Fruit fly (Drosophila melanogaster) whole organism, wandering third instar larva: ENCODE measurements around the gene CG7120.
A peak's percentile ranks its signal among the peaks of the same experiment; 100 is the strongest.

Source experiments
- Abd-B ChIP-seq: fragments of >200 bp; optimal IDR thresholded peaks from 2 replicates; lab custom pipeline; 2017; ENCODE audit warnings: missing biosample characterization, missing genetic modification characterization
- CG32264 ChIP-seq: fragments of 200-800 bp; sonication (Bioruptor generic); optimal IDR thresholded peaks from 2 replicates; lab custom pipeline; 2016; ENCODE audit warnings: missing biosample characterization, missing genetic modification characterization
- CG9705 ChIP-seq: fragments of 200-800 bp; sonication (Bioruptor generic); optimal IDR thresholded peaks from 2 replicates; lab custom pipeline; 2018; ENCODE audit warnings: missing biosample characterization, mild to moderate bottlenecking, missing genetic modification characterization
- CrebA ChIP-seq: fragments of 200-800 bp; sonication (Bioruptor generic); optimal IDR thresholded peaks from 2 replicates; lab custom pipeline; 2016; ENCODE audit warnings: missing biosample characterization, mild to moderate bottlenecking, missing genetic modification characterization, borderline replicate concordance
- Dfd ChIP-seq: fragments of >200 bp; optimal IDR thresholded peaks from 2 replicates; lab custom pipeline; 2017; ENCODE audit warnings: missing biosample characterization, missing genetic modification characterization
- Dif ChIP-seq: fragments of 200-275, 200-300 bp; sonication (Bioruptor generic); optimal IDR thresholded peaks from 2 replicates; lab custom pipeline; 2018; ENCODE audit warnings: missing biosample characterization, missing genetic modification characterization; ENCODE audit not compliant: partially characterized antibody
- GATAd ChIP-seq: sonication (Bioruptor generic); optimal IDR thresholded peaks from 2 replicates; lab custom pipeline; 2016; ENCODE audit warnings: missing biosample characterization, missing genetic modification characterization
- HLH106 ChIP-seq: fragments of 200-800 bp; optimal IDR thresholded peaks from 3 replicates; lab custom pipeline; 2019; ENCODE audit warnings: missing biosample characterization, mild to moderate bottlenecking, missing genetic modification characterization, moderate library complexity
- Hnf4 ChIP-seq: fragments of 200-800 bp; sonication (Bioruptor generic); optimal IDR thresholded peaks from 2 replicates; lab custom pipeline; 2016; ENCODE audit warnings: missing biosample characterization, mild to moderate bottlenecking, missing genetic modification characterization
- Hr78 ChIP-seq: fragments of >200 bp; optimal IDR thresholded peaks from 2 replicates; lab custom pipeline; 2017; ENCODE audit warnings: missing biosample characterization, missing genetic modification characterization
- Jra ChIP-seq: sonication (Bioruptor generic); optimal IDR thresholded peaks from 2 replicates; lab custom pipeline; 2016; ENCODE audit warnings: missing biosample characterization, missing genetic modification characterization
- Mio ChIP-seq: sonication (Bioruptor generic); optimal IDR thresholded peaks from 2 replicates; lab custom pipeline; 2016; ENCODE audit warnings: missing biosample characterization, missing genetic modification characterization
- Myc ChIP-seq: fragments of >200 bp; optimal IDR thresholded peaks from 2 replicates; lab custom pipeline; 2017
- N ChIP-seq: fragments of >200 bp; optimal IDR thresholded peaks from 2 replicates; lab custom pipeline; 2018; ENCODE audit warnings: missing biosample characterization, missing external identifiers, missing genetic modification characterization
- OdsH ChIP-seq: fragments of 200-800 bp; sonication (Bioruptor generic); optimal IDR thresholded peaks from 2 replicates; lab custom pipeline; 2016; ENCODE audit warnings: missing biosample characterization, mild to moderate bottlenecking, missing genetic modification characterization
- Rel ChIP-seq, 2 experiments: fragments of 200-800 bp; sonication (Bioruptor generic) in 1 of 2; optimal IDR thresholded peaks; 2 replicates in 1 of 2; 3 replicates in 1 of 2; lab custom pipeline; 2016 to 2019; ENCODE audit warnings: mild to moderate bottlenecking in 2 of 2, missing biosample characterization in 2 of 2, missing genetic modification characterization in 2 of 2, moderate library complexity in 1 of 2
- Sp1 ChIP-seq: fragments of 200-800 bp; sonication (Bioruptor generic); optimal IDR thresholded peaks from 3 replicates; lab custom pipeline; 2019; ENCODE audit warnings: missing biosample characterization, mild to moderate bottlenecking, missing genetic modification characterization, moderate library complexity
- Vsx2 ChIP-seq: fragments of 200-300, 225-300 bp; sonication (Bioruptor generic); optimal IDR thresholded peaks from 2 replicates; lab custom pipeline; 2018; ENCODE audit warnings: missing biosample characterization, missing genetic modification characterization; ENCODE audit not compliant: partially characterized antibody
- br ChIP-seq: fragments of 200-800 bp; sonication (Bioruptor generic); optimal IDR thresholded peaks from 2 replicates; lab custom pipeline; 2016; ENCODE audit warnings: missing biosample characterization, missing genetic modification characterization
- brk ChIP-seq: fragments of 200-800 bp; sonication (Bioruptor generic); optimal IDR thresholded peaks from 2 replicates; lab custom pipeline; 2016; ENCODE audit warnings: missing biosample characterization, mild to moderate bottlenecking, missing genetic modification characterization
- dl ChIP-seq, 2 experiments: fragments of 175-275, 200-275 bp in 1 of 2; fragments of 200-275 bp in 1 of 2; sonication (Bioruptor generic); optimal IDR thresholded peaks; lab custom pipeline; 2018; ENCODE audit warnings: mild to moderate bottlenecking in 2 of 2, missing biosample characterization in 2 of 2, missing genetic modification characterization in 2 of 2, moderate library complexity in 2 of 2; ENCODE audit not compliant: partially characterized antibody in 2 of 2, insufficient read depth in 1 of 2
- dmrt93B ChIP-seq: fragments of 200-800 bp; sonication (Bioruptor generic); optimal IDR thresholded peaks from 2 replicates; lab custom pipeline; 2018; ENCODE audit warnings: missing biosample characterization, mild to moderate bottlenecking, missing genetic modification characterization
- dsf ChIP-seq: sonication (Bioruptor generic); optimal IDR thresholded peaks from 2 replicates; lab custom pipeline; 2016; ENCODE audit warnings: missing biosample characterization, missing genetic modification characterization, borderline replicate concordance
- ey ChIP-seq: fragments of 200-800 bp; sonication (Bioruptor generic); optimal IDR thresholded peaks from 2 replicates; lab custom pipeline; 2016; ENCODE audit warnings: missing biosample characterization, missing genetic modification characterization
- foxo ChIP-seq, 2 experiments: fragments of 200-800 bp; sonication (Bioruptor generic); optimal IDR thresholded peaks; 2 replicates in 1 of 2; 3 replicates in 1 of 2; lab custom pipeline; 2016 to 2017; ENCODE audit warnings: missing biosample characterization in 2 of 2, missing genetic modification characterization in 2 of 2
- fru ChIP-seq: fragments of 200-800 bp; sonication (Bioruptor generic); optimal IDR thresholded peaks from 3 replicates; lab custom pipeline; 2016; ENCODE audit warnings: missing biosample characterization, mild to moderate bottlenecking, missing genetic modification characterization
- h ChIP-seq: fragments of 200-800 bp; sonication (Bioruptor generic); optimal IDR thresholded peaks from 3 replicates; lab custom pipeline; 2016; ENCODE audit warnings: missing biosample characterization, mild to moderate bottlenecking, missing genetic modification characterization
- lola ChIP-seq: fragments of >200 bp; optimal IDR thresholded peaks from 2 replicates; lab custom pipeline; 2017; ENCODE audit warnings: missing biosample characterization, missing genetic modification characterization
- pan ChIP-seq: fragments of >200 bp; optimal IDR thresholded peaks from 2 replicates; lab custom pipeline; 2017
- psq ChIP-seq: fragments of 200-800 bp; sonication (Bioruptor generic); optimal IDR thresholded peaks from 3 replicates; lab custom pipeline; 2017; ENCODE audit warnings: missing biosample characterization, mild to moderate bottlenecking, missing genetic modification characterization, moderate library complexity
- rgr ChIP-seq: fragments of 200-800 bp; sonication (Bioruptor generic); optimal IDR thresholded peaks from 3 replicates; lab custom pipeline; 2016; ENCODE audit warnings: missing biosample characterization, mild to moderate bottlenecking, missing genetic modification characterization
- sage ChIP-seq: fragments of 200-800 bp; sonication (Bioruptor generic); optimal IDR thresholded peaks from 2 replicates; lab custom pipeline; 2016; ENCODE audit warnings: missing biosample characterization, mild to moderate bottlenecking, missing genetic modification characterization
- sv ChIP-seq: fragments of 200-800 bp; sonication (Bioruptor generic); optimal IDR thresholded peaks from 3 replicates; lab custom pipeline; 2016; ENCODE audit warnings: missing biosample characterization, missing genetic modification characterization
- tai ChIP-seq: sonication (Bioruptor generic); optimal IDR thresholded peaks from 2 replicates; lab custom pipeline; 2016; ENCODE audit warnings: missing biosample characterization, missing genetic modification characterization
- usp ChIP-seq: fragments of >200 bp; optimal IDR thresholded peaks from 2 replicates; lab custom pipeline; 2017; ENCODE audit warnings: missing biosample characterization, missing genetic modification characterization
- woc ChIP-seq: sonication (Bioruptor generic); optimal IDR thresholded peaks from 2 replicates; lab custom pipeline; 2016; ENCODE audit warnings: missing biosample characterization, mild to moderate bottlenecking, missing genetic modification characterization

CG7120 gene

dm6 chr3L:8445027-8445426 lies 49.2 kb downstream of the CG7120 start:
- peak; percentile 38 for TF ChIP-seq fru
- peak; percentile 11 for TF ChIP-seq Sp1
- TF ChIP-seq GATAd (GFP tag; lab: Kevin White, UChicago): no peak
- no peak for TF ChIP-seq Myc (lab: Kevin White, UChicago)
- TF ChIP-seq psq (GFP tag; lab: Kevin White, UChicago): no peak
- peak; percentile 59 for TF ChIP-seq HLH106 (tag; lab: Kevin White, UChicago)
- TF ChIP-seq Abd-B: no peak

- TF ChIP-seq lola (GFP tag; lab: Kevin White, UChicago): no peak
- TF ChIP-seq HLH106 (tag; lab: Kevin White, UChicago): peak; percentile 16
- peak; percentile 47 for TF ChIP-seq rgr (GFP tag; lab: Kevin White, UChicago)
- peak; percentile 34 for TF ChIP-seq br (GFP tag; lab: Kevin White, UChicago)
- no peak for TF ChIP-seq sv (GFP tag; lab: Kevin White, UChicago)
- no peak for TF ChIP-seq Abd-B
- TF ChIP-seq usp (GFP tag; lab: Kevin White, UChicago): no peak
- TF ChIP-seq h (GFP tag; lab: Kevin White, UChicago): peak; percentile 34
- peak; percentile 32 for TF ChIP-seq ey
- no peak for TF ChIP-seq Myc (lab: Kevin White, UChicago)
- TF ChIP-seq fru: peak; percentile 26
- no peak for TF ChIP-seq N
- no peak for TF ChIP-seq pan (lab: Kevin White, UChicago)
- TF ChIP-seq Rel (GFP tag; optimal IDR thresholded peaks at IDR 0.05; lab: Kevin White, UChicago): no peak
- TF ChIP-seq Rel (tag; optimal IDR thresholded peaks at IDR 0.05; lab: Kevin White, UChicago): no peak
- TF ChIP-seq foxo (GFP tag; optimal IDR thresholded peaks at IDR 0.05; lab: Kevin White, UChicago): peak in 1 of 2 experiments; percentile 55
- peak; percentile 3 for TF ChIP-seq psq (GFP tag; lab: Kevin White, UChicago)
Observed at dm6 chr3L:8446050-8446781, 50.4 kb downstream of the CG7120 start.

dm6 chr3L:8447795-8448516 lies 52.2 kb downstream of the CG7120 start:
- TF ChIP-seq tai (GFP tag; lab: Kevin White, UChicago): no peak
- TF ChIP-seq dmrt93B: no peak
- no peak for TF ChIP-seq HLH106 (tag; lab: Kevin White, UChicago)
- TF ChIP-seq ey: no peak
- no peak for TF ChIP-seq Rel (GFP tag; optimal IDR thresholded peaks at IDR 0.05; lab: Kevin White, UChicago)
- no peak for TF ChIP-seq Rel (tag; optimal IDR thresholded peaks at IDR 0.05; lab: Kevin White, UChicago)
- no peak for TF ChIP-seq Vsx2 (GFP tag; lab: Kevin White, UChicago)
- TF ChIP-seq h (GFP tag; lab: Kevin White, UChicago): no peak
- TF ChIP-seq Mio (GFP tag; lab: Kevin White, UChicago): no peak
- TF ChIP-seq Myc (lab: Kevin White, UChicago): no peak
- no peak for TF ChIP-seq CG32264 (GFP tag; lab: Kevin White, UChicago)
- no peak for TF ChIP-seq CrebA (GFP tag; lab: Kevin White, UChicago)
- TF ChIP-seq Dif (GFP tag; lab: Kevin White, UChicago): no peak

dm6 chr3L:8448517-8448889 lies 52.7 kb downstream of the CG7120 start:
- TF ChIP-seq brk (GFP tag; lab: Kevin White, UChicago) (no peak), pan (lab: Kevin White, UChicago) (no peak), Sp1 (no peak), rgr (GFP tag; lab: Kevin White, UChicago) (peak; percentile 25), GATAd (GFP tag; lab: Kevin White, UChicago) (no peak), N (no peak), sage (no peak), Jra (GFP tag; lab: Kevin White, UChicago) (no peak), Rel (GFP tag; optimal IDR thresholded peaks at IDR 0.05; lab: Kevin White, UChicago) (no peak), Rel (tag; optimal IDR thresholded peaks at IDR 0.05; lab: Kevin White, UChicago) (no peak), Hnf4 (no peak), Vsx2 (GFP tag; lab: Kevin White, UChicago) (no peak), ey (no peak), psq (GFP tag; lab: Kevin White, UChicago) (peak; percentile 0), woc (no peak), dsf (GFP tag; lab: Kevin White, UChicago) (no peak), OdsH (GFP tag; lab: Kevin White, UChicago) (peak; percentile 21), dmrt93B (no peak), usp (GFP tag; lab: Kevin White, UChicago) (no peak), br (GFP tag; lab: Kevin White, UChicago) (peak; percentile 46), lola (GFP tag; lab: Kevin White, UChicago) (no peak), dl (GFP tag; optimal IDR thresholded peaks at IDR 0.05; lab: Kevin White, UChicago; ENCODE audit: insufficient read depth in 1 of 2, partially characterized antibody in 2 of 2) (no peak), CG9705 (no peak), tai (GFP tag; lab: Kevin White, UChicago) (no peak), fru (peak; percentile 59), Mio (GFP tag; lab: Kevin White, UChicago) (no peak), Myc (lab: Kevin White, UChicago) (no peak), HLH106 (tag; lab: Kevin White, UChicago) (no peak), Dfd (no peak), sv (GFP tag; lab: Kevin White, UChicago) (no peak), Hr78 (no peak), Dif (GFP tag; lab: Kevin White, UChicago) (no peak), h (GFP tag; lab: Kevin White, UChicago) (peak; percentile 58), CG32264 (GFP tag; lab: Kevin White, UChicago) (no peak), CrebA (GFP tag; lab: Kevin White, UChicago) (no peak), Abd-B (no peak)
